Worm (Caenorhabditis elegans) whole organism, L4 larva: ENCODE measurements around the gene clc-26.

Experiments used
- D1046.2 ChIP-seq: fragments of 200-800 bp; sonication (Bioruptor generic); IDR thresholded peaks from 2 replicates; pipeline ENCODE4 v1.3.6; 2022; ENCODE audit warnings: missing genetic modification characterization, missing compliant biosample characterization
- F44E2.7 ChIP-seq: fragments of 200-800 bp; sonication (Bioruptor generic); IDR thresholded peaks from 2 replicates; pipeline ENCODE4 v2.1.2; 2022; ENCODE audit warnings: missing genetic modification characterization, missing compliant biosample characterization
- R02D3.7 ChIP-seq: fragments of 150-350 bp; sonication (generic microtip); optimal IDR thresholded peaks from 3 replicates; lab custom pipeline; 2014; ENCODE audit warnings: missing biosample characterization, missing genetic modification characterization
- Y105C5A.15 ChIP-seq: fragments of 200-800 bp; sonication (Bioruptor generic); IDR thresholded peaks from 2 replicates; pipeline ENCODE4 v1.3.6; 2022; ENCODE audit warnings: missing genetic modification characterization, missing compliant biosample characterization
- ZK337.2 ChIP-seq: fragments of 200-800 bp; sonication (Bioruptor generic); IDR thresholded peaks from 2 replicates; pipeline ENCODE4 v1.3.6; 2022; ENCODE audit warnings: missing genetic modification reagents, missing genetic modification characterization, missing compliant biosample characterization
- aha-1 ChIP-seq: fragments of 150-350 bp; peaks from one replicate; lab custom pipeline; 2014; ENCODE audit warnings: missing biosample characterization, missing genetic modification characterization
- arid-1 ChIP-seq: fragments of 200-800 bp; sonication (Bioruptor generic); conservative IDR thresholded peaks from 2 replicates; pipeline ENCODE4 v1.3.6; 2022; ENCODE audit warnings: missing genetic modification reagents, missing genetic modification characterization, missing compliant biosample characterization
- ceh-28 ChIP-seq: fragments of 150-350 bp; optimal IDR thresholded peaks from 2 replicates; lab custom pipeline; 2014; ENCODE audit warnings: missing biosample characterization, missing genetic modification reagents, missing genetic modification characterization
- ceh-44 ChIP-seq: fragments of 200-800 bp; sonication (Bioruptor generic); IDR thresholded peaks from 2 replicates; pipeline ENCODE4 v1.3.6; 2022; ENCODE audit warnings: missing genetic modification reagents, missing genetic modification characterization, missing compliant biosample characterization
- ces-1 ChIP-seq: fragments of 150-350 bp; sonication (generic microtip); optimal IDR thresholded peaks from 4 replicates; lab custom pipeline; 2014; ENCODE audit warnings: missing biosample characterization, missing genetic modification reagents, missing genetic modification characterization
- cey-2 ChIP-seq: sonication (generic microtip); optimal IDR thresholded peaks from 3 replicates; lab custom pipeline; 2017; ENCODE audit warnings: missing genetic modification characterization, mild to moderate bottlenecking, missing compliant biosample characterization, antibody characterized with exemption, borderline replicate concordance; ENCODE audit not compliant: insufficient read depth
- ctbp-1 ChIP-seq: fragments of 200-800 bp; sonication (Bioruptor generic); IDR thresholded peaks from 2 replicates; pipeline ENCODE4 v1.3.6; 2022; ENCODE audit warnings: missing genetic modification reagents, missing genetic modification characterization, missing compliant biosample characterization
- daf-8 ChIP-seq: fragments of 200-800 bp; sonication (Bioruptor generic); IDR thresholded peaks from 2 replicates; pipeline ENCODE4 v1.3.6; 2022; ENCODE audit warnings: missing genetic modification characterization, missing compliant biosample characterization
- dmd-8 ChIP-seq: fragments of 200-800 bp; sonication (Bioruptor generic); IDR thresholded peaks from 2 replicates; pipeline ENCODE4 v1.3.6; 2022; ENCODE audit warnings: missing genetic modification characterization, missing compliant biosample characterization
- dmd-9 ChIP-seq: fragments of 200-800 bp; sonication (Bioruptor generic); IDR thresholded peaks from 2 replicates; pipeline ENCODE4 v1.3.6; 2022; ENCODE audit warnings: missing genetic modification reagents, missing genetic modification characterization, missing compliant biosample characterization
- dpl-1 ChIP-seq: fragments of 150-350 bp; optimal IDR thresholded peaks from 2 replicates; lab custom pipeline; 2014; ENCODE audit warnings: missing biosample characterization, missing genetic modification reagents, missing genetic modification characterization
- duxl-1 ChIP-seq: sonication (generic microtip); optimal IDR thresholded peaks from 2 replicates; lab custom pipeline; 2016; ENCODE audit warnings: mild to moderate bottlenecking, missing genetic modification characterization, moderate library complexity, missing compliant biosample characterization; ENCODE audit not compliant: poor library complexity
- egl-27 ChIP-seq: sonication (generic microtip); optimal IDR thresholded peaks from 3 replicates; lab custom pipeline; 2017; ENCODE audit warnings: missing biosample characterization, missing genetic modification reagents, missing genetic modification characterization
- egl-43 ChIP-seq: fragments of 200-800 bp; sonication (Bioruptor generic); IDR thresholded peaks from 2 replicates; pipeline ENCODE4 v1.3.6; 2022; ENCODE audit warnings: missing genetic modification reagents, missing genetic modification characterization, missing compliant biosample characterization
- fkh-10 ChIP-seq: fragments of 150-350 bp; optimal IDR thresholded peaks from 2 replicates; lab custom pipeline; 2014; ENCODE audit warnings: missing biosample characterization, missing genetic modification reagents, missing genetic modification characterization
- fos-1 ChIP-seq: fragments of 150-350 bp; optimal IDR thresholded peaks from 2 replicates; lab custom pipeline; 2014; ENCODE audit warnings: missing biosample characterization, missing genetic modification characterization
- gei-8 ChIP-seq: fragments of 200-800 bp; sonication (Bioruptor generic); optimal IDR thresholded peaks from 2 replicates; lab custom pipeline; 2018; ENCODE audit warnings: mild to moderate bottlenecking, missing genetic modification characterization, missing compliant biosample characterization
- jun-1 ChIP-seq: fragments of 150-350 bp; optimal IDR thresholded peaks from 2 replicates; lab custom pipeline; 2014; ENCODE audit warnings: missing biosample characterization, missing genetic modification reagents, missing genetic modification characterization
- lin-29 ChIP-seq: fragments of 200-800 bp; sonication (Bioruptor generic); IDR thresholded peaks from 2 replicates; pipeline ENCODE4 v1.3.6; 2022; ENCODE audit warnings: missing genetic modification reagents, missing genetic modification characterization, missing compliant biosample characterization
- lir-3 ChIP-seq: sonication (generic microtip); optimal IDR thresholded peaks from 2 replicates; lab custom pipeline; 2016; ENCODE audit warnings: mild to moderate bottlenecking, missing genetic modification characterization, missing compliant biosample characterization
- lsy-2 ChIP-seq, 2 experiments: fragments of 150-350 bp in 1 of 2; sonication (generic microtip) in 1 of 2; optimal IDR thresholded peaks; 2 replicates each; lab custom pipeline; 2014 to 2017; ENCODE audit warnings: missing biosample characterization in 2 of 2, missing genetic modification characterization in 2 of 2
- madf-5 ChIP-seq, 2 experiments: fragments of 200-800 bp; sonication (Bioruptor generic); IDR thresholded peaks; 2 replicates each; pipeline ENCODE4 v1.3.6; 2022; ENCODE audit warnings: missing compliant biosample characterization in 2 of 2, missing genetic modification characterization in 2 of 2
- mdl-1 ChIP-seq, 2 experiments: fragments of 150-350 bp in 1 of 2; sonication (generic microtip) in 1 of 2; optimal IDR thresholded peaks; 2 replicates each; lab custom pipeline; 2014 to 2017; ENCODE audit warnings: missing biosample characterization in 2 of 2, missing genetic modification characterization in 2 of 2
- mdt-29 ChIP-seq: fragments of 200-800 bp; sonication (Bioruptor generic); IDR thresholded peaks from 2 replicates; pipeline ENCODE4 v1.3.6; 2022; ENCODE audit warnings: missing genetic modification reagents, missing genetic modification characterization, missing compliant biosample characterization
- mes-2 ChIP-seq: sonication (generic microtip); optimal IDR thresholded peaks from 2 replicates; lab custom pipeline; 2016; ENCODE audit warnings: missing genotype, mild to moderate bottlenecking, missing genetic modification characterization, missing compliant biosample characterization; ENCODE audit not compliant: poor library complexity, severe bottlenecking
- nhr-237 ChIP-seq: sonication (generic microtip); optimal IDR thresholded peaks from 2 replicates; lab custom pipeline; 2017; ENCODE audit warnings: missing biosample characterization, missing genetic modification characterization
- nhr-28 ChIP-seq: fragments of 150-350 bp; optimal IDR thresholded peaks from 2 replicates; lab custom pipeline; 2014; ENCODE audit warnings: missing biosample characterization, missing genetic modification characterization
- nhr-41 ChIP-seq: fragments of 200-800 bp; sonication (Bioruptor generic); IDR thresholded peaks from 2 replicates; pipeline ENCODE4 v1.3.6; 2022; ENCODE audit warnings: missing genetic modification reagents, missing genetic modification characterization, missing compliant biosample characterization
- nhr-48 ChIP-seq: sonication (generic microtip); optimal IDR thresholded peaks from 2 replicates; lab custom pipeline; 2016; ENCODE audit warnings: mild to moderate bottlenecking, missing genetic modification characterization, missing compliant biosample characterization
- saeg-2 ChIP-seq: fragments of 200-800 bp; sonication (Bioruptor generic); IDR thresholded peaks from 2 replicates; pipeline ENCODE4 v1.3.6; 2022; ENCODE audit warnings: missing genetic modification reagents, missing genetic modification characterization, missing compliant biosample characterization
- skn-1 ChIP-seq: fragments of 150-350 bp; optimal IDR thresholded peaks from 2 replicates; lab custom pipeline; 2014; ENCODE audit warnings: missing biosample characterization, missing genetic modification characterization
- tra-1 ChIP-seq: fragments of 200-800 bp; sonication (Bioruptor generic); IDR thresholded peaks from 2 replicates; pipeline ENCODE4 v1.3.6; 2022; ENCODE audit warnings: missing genetic modification reagents, missing genetic modification characterization, missing compliant biosample characterization
- unc-130 ChIP-seq: sonication (generic microtip); optimal IDR thresholded peaks from 2 replicates; lab custom pipeline; 2016; ENCODE audit warnings: missing genetic modification reagents, missing genetic modification characterization, missing compliant biosample characterization
- unc-62 ChIP-seq, 3 experiments: fragments of 150-350 bp in 1 of 3; sonication (generic microtip); optimal IDR thresholded peaks in 2 of 3; peaks in 1 of 3; 1 replicate in 1 of 3; 2 replicates in 2 of 3; lab custom pipeline; 2014 to 2017; ENCODE audit warnings: missing biosample characterization in 3 of 3, missing genetic modification characterization in 3 of 3, missing genetic modification reagents in 3 of 3, missing genotype in 1 of 3
- zag-1 ChIP-seq: fragments of 150-350 bp; optimal IDR thresholded peaks from 2 replicates; lab custom pipeline; 2014; ENCODE audit warnings: missing biosample characterization, missing genetic modification characterization
- zfp-2 ChIP-seq: sonication (generic microtip); optimal IDR thresholded peaks from 2 replicates; lab custom pipeline; 2016; ENCODE audit warnings: mild to moderate bottlenecking, missing genetic modification characterization, missing compliant biosample characterization
- ztf-7 ChIP-seq: fragments of 150-350 bp; optimal IDR thresholded peaks from 2 replicates; lab custom pipeline; 2014; ENCODE audit warnings: missing biosample characterization, missing genetic modification characterization

clc-26 gene

ce11 chrIII:1001297-1001696 is 29.6 kb downstream of the clc-26 start, which contains the start of gene R06B10.7:
Gene R06B10.7 (minus strand): TSS chrIII:1001397.
- TF ChIP-seq skn-1 (tag; lab: Kevin White, UChicago) (no peak), jun-1 (no peak), nhr-48 (tag; lab: Kevin White, UChicago) (no peak), dpl-1 (no peak), egl-27 (tag; lab: Kevin White, UChicago) (no peak), unc-130 (GFP tag; lab: Kevin White, UChicago) (no peak), F44E2.7 (GFP tag; lab: Robert Waterston, UW) (no peak), mdl-1 (tag; optimal IDR thresholded peaks at IDR 0.05; lab: Kevin White, UChicago) (no peak), egl-43 (no peak), R02D3.7 (tag; lab: Kevin White, UChicago) (no peak), nhr-28 (tag; lab: Kevin White, UChicago) (no peak), aha-1 (tag; lab: Kevin White, UChicago) (no peak), nhr-41 (GFP tag; lab: Robert Waterston, UW) (no peak)

ce11 chrIII:998855-999254 is 32.0 kb downstream of the clc-26 start:
- TF ChIP-seq lin-29 (GFP tag; lab: Robert Waterston, UW), result no peak
- TF ChIP-seq ceh-28 (tag; lab: Kevin White, UChicago), result peak; percentile 66

- no peak for TF ChIP-seq R02D3.7 (tag; lab: Kevin White, UChicago)
- TF ChIP-seq unc-62 (GFP tag; optimal IDR thresholded peaks at IDR 0.05 in 1 of 2; lab: Kevin White, UChicago), result peak in 1 of 2 experiments; percentile 35
- TF ChIP-seq unc-62 (tag; optimal IDR thresholded peaks at IDR 0.05; lab: Kevin White, UChicago), result no peak
- TF ChIP-seq ceh-28 (tag; lab: Kevin White, UChicago), result peak; percentile 79
- TF ChIP-seq, all 104 proteins: peak for 2
Measured at ce11 chrIII:996564-996963, 34.3 kb downstream of the clc-26 start.

ce11 chrIII:991581-991980 is 39.3 kb downstream of the clc-26 start, which contains the start of gene trp-2:
Gene trp-2 (plus strand): TSS chrIII:991881.
- TF ChIP-seq ceh-28 (tag; lab: Kevin White, UChicago), result no peak
- no peak for TF ChIP-seq zfp-2 (tag; lab: Kevin White, UChicago)
- TF ChIP-seq dmd-8 (GFP tag; lab: Robert Waterston, UW), result no peak
- no peak for TF ChIP-seq daf-8 (GFP tag; lab: Robert Waterston, UW)
- no peak for TF ChIP-seq nhr-237 (tag; lab: Kevin White, UChicago)
- TF ChIP-seq ctbp-1 (GFP tag; lab: Robert Waterston, UW), result no peak
- no peak for TF ChIP-seq jun-1
- no peak for TF ChIP-seq nhr-48 (tag; lab: Kevin White, UChicago)
- TF ChIP-seq zag-1, result no peak
- TF ChIP-seq egl-43, result no peak
- no peak for TF ChIP-seq cey-2 (tag; lab: Kevin White, UChicago)
- no peak for TF ChIP-seq arid-1
- TF ChIP-seq dmd-9 (GFP tag; lab: Robert Waterston, UW), result no peak
- no peak for TF ChIP-seq saeg-2 (GFP tag; lab: Robert Waterston, UW)
- TF ChIP-seq nhr-41 (GFP tag; lab: Robert Waterston, UW), result no peak
- TF ChIP-seq egl-27 (tag; lab: Kevin White, UChicago), result no peak
- no peak for TF ChIP-seq duxl-1 (tag; lab: Kevin White, UChicago)
- no peak for TF ChIP-seq Y105C5A.15 (GFP tag; lab: Robert Waterston, UW)
- no peak for TF ChIP-seq D1046.2 (GFP tag; lab: Robert Waterston, UW)
- TF ChIP-seq ZK337.2 (GFP tag; lab: Robert Waterston, UW), result no peak

ce11 chrIII:989558-989957 is 41.3 kb downstream of the clc-26 start:
- TF ChIP-seq nhr-41 (GFP tag; lab: Robert Waterston, UW) (no peak), madf-5 (GFP tag; IDR thresholded peaks at IDR 0.05; lab: Robert Waterston, UW) (no peak), saeg-2 (GFP tag; lab: Robert Waterston, UW) (no peak), lsy-2 (tag; optimal IDR thresholded peaks at IDR 0.05; lab: Kevin White, UChicago) (no peak), ctbp-1 (GFP tag; lab: Robert Waterston, UW) (peak; percentile 32; the same call in 1 of the 2 replicates), lir-3 (tag; lab: Kevin White, UChicago) (no peak), gei-8 (GFP tag; lab: Kevin White, UChicago) (no peak), mes-2 (no peak), ceh-44 (no peak), lin-29 (GFP tag; lab: Robert Waterston, UW) (no peak), fkh-10 (peak; percentile 42), tra-1 (GFP tag; lab: Robert Waterston, UW) (no peak), fos-1 (no peak), ces-1 (GFP tag; lab: Kevin White, UChicago) (peak; percentile 68), ztf-7 (tag; lab: Kevin White, UChicago) (no peak), ceh-28 (tag; lab: Kevin White, UChicago) (no peak), mdt-29 (GFP tag; lab: Robert Waterston, UW) (no peak), mdl-1 (tag; optimal IDR thresholded peaks at IDR 0.05; lab: Kevin White, UChicago) (no peak)
